Worm (Caenorhabditis elegans) whole organism, late embryonic: ENCODE measurements around the gene rps-1.

Source experiments
- ceh-22 ChIP-seq: sonication (generic microtip); optimal IDR thresholded peaks from 2 replicates; lab custom pipeline; 2017; ENCODE audit warnings: missing biosample characterization, missing genetic modification characterization
- ceh-48 ChIP-seq: sonication (generic microtip); optimal IDR thresholded peaks from 2 replicates; lab custom pipeline; 2016; ENCODE audit warnings: missing genetic modification characterization, inconsistent platforms, missing compliant biosample characterization
- ceh-9 ChIP-seq: sonication (generic microtip); optimal IDR thresholded peaks from 2 replicates; lab custom pipeline; 2016; ENCODE audit warnings: mild to moderate bottlenecking, missing genetic modification characterization, inconsistent platforms, missing compliant biosample characterization
- fkh-10 ChIP-seq: fragments of 150-350 bp; optimal IDR thresholded peaks from 2 replicates; lab custom pipeline; 2014; ENCODE audit warnings: missing biosample characterization, missing genetic modification reagents, missing genetic modification characterization
- lin-11 ChIP-seq: fragments of 200-800 bp; sonication (Bioruptor generic); optimal IDR thresholded peaks from 2 replicates; lab custom pipeline; 2018; ENCODE audit warnings: mild to moderate bottlenecking, missing genetic modification characterization, missing compliant biosample characterization
- nhr-232 ChIP-seq: sonication (generic microtip); optimal IDR thresholded peaks from 2 replicates; lab custom pipeline; 2016; ENCODE audit warnings: missing genetic modification characterization, missing compliant biosample characterization
- pqm-1 ChIP-seq: sonication (generic microtip); optimal IDR thresholded peaks from 2 replicates; lab custom pipeline; 2016; ENCODE audit warnings: missing genetic modification characterization, missing compliant biosample characterization
- ref-2 ChIP-seq: sonication (generic microtip); optimal IDR thresholded peaks from 2 replicates; lab custom pipeline; 2016; ENCODE audit warnings: missing genetic modification characterization, missing compliant biosample characterization
- sox-2 ChIP-seq: fragments of 200-800 bp; sonication (Bioruptor generic); IDR thresholded peaks from 2 replicates; pipeline ENCODE4 v1.3.6; 2022; ENCODE audit warnings: missing genetic modification reagents, missing genetic modification characterization, missing compliant biosample characterization
- sox-4 ChIP-seq: sonication (generic microtip); optimal IDR thresholded peaks from 2 replicates; lab custom pipeline; 2017; ENCODE audit warnings: mild to moderate bottlenecking, missing genetic modification characterization, inconsistent platforms, missing compliant biosample characterization
- tbx-2 ChIP-seq: sonication (generic microtip); optimal IDR thresholded peaks from 2 replicates; lab custom pipeline; 2016; ENCODE audit warnings: missing genetic modification characterization, missing compliant biosample characterization

- TF ChIP-seq ceh-22 (tag; lab: Kevin White, UChicago) (no peak), tbx-2 (tag; lab: Kevin White, UChicago) (no peak), nhr-232 (tag; lab: Kevin White, UChicago) (no peak), fkh-10 (no peak), sox-2 (GFP tag; lab: Robert Waterston, UW) (no peak), lin-11 (no peak), sox-4 (no peak), ref-2 (tag; lab: Kevin White, UChicago) (no peak), pqm-1 (tag; lab: Kevin White, UChicago) (no peak), ceh-48 (tag; lab: Kevin White, UChicago) (no peak), ceh-9 (tag; lab: Kevin White, UChicago) (no peak)
Measured at ce11 chrIII:4453768-4454167, 21.9 kb upstream of the rps-1 start.
